Fruit fly (Drosophila melanogaster): Measurements from ENCODE around the gene Aef1.

DNA sequence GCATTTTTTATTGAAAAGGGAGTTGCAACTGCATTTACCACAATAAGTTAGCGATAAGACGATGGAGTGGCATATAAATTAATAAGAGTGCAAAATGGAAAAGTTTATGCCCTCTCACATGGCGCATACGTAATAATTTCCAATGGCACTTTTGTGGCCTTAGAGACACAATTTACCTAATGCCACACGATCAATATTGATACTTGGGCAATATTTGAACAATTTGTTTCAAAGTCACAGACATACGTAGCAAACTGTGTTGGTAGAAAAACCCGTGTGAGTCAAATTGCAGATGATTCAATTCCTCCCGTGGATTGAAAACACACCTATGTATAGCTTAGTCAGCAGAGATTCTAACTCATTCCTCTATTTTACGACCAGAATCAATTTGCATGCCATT lies 21.1 kb upstream of the Aef1 start:
- TF ChIP-seq CG8478 (optimal IDR thresholded peaks at IDR 0.05): no peak
- TF ChIP-seq CTCF (optimal IDR thresholded peaks at IDR 0.05): no peak
